Worm (Caenorhabditis elegans) whole organism, L1 larva: Measurements from ENCODE around the gene T09A5.5.

Experiments
- aha-1 ChIP-seq: fragments of 150-350 bp; optimal IDR thresholded peaks from 2 replicates; lab custom pipeline; 2014; ENCODE audit warnings: missing biosample characterization, missing genetic modification characterization
- efl-1 ChIP-seq, 4 experiments: fragments of 150-350 bp; optimal IDR thresholded peaks in 3 of 4; peaks in 1 of 4; 1 replicate in 1 of 4; 2 replicates in 3 of 4; lab custom pipeline; 2014; ENCODE audit warnings: missing biosample characterization in 2 of 4, missing genetic modification characterization in 2 of 4, missing genetic modification reagents in 2 of 4
- elt-3 ChIP-seq, 6 experiments: fragments of 150-350 bp in 1 of 6; sonication (generic microtip); optimal IDR thresholded peaks; 2 replicates each; lab custom pipeline; 2017 to 2018; ENCODE audit warnings: missing biosample characterization in 6 of 6, missing genetic modification characterization in 6 of 6, inconsistent platforms in 1 of 6
- jun-1 ChIP-seq: fragments of 150-350 bp; optimal IDR thresholded peaks from 2 replicates; lab custom pipeline; 2014; ENCODE audit warnings: missing biosample characterization, missing genetic modification reagents, missing genetic modification characterization
- lin-13 ChIP-seq: fragments of 150-350 bp; optimal IDR thresholded peaks from 2 replicates; lab custom pipeline; 2014; ENCODE audit warnings: missing biosample characterization, missing genetic modification reagents, missing genetic modification characterization
- lin-15B ChIP-seq: fragments of 150-350 bp; sonication (generic microtip); optimal IDR thresholded peaks from 3 replicates; lab custom pipeline; 2014; ENCODE audit warnings: missing biosample characterization, missing genetic modification characterization
- nhr-77 ChIP-seq: fragments of 150-350 bp; optimal IDR thresholded peaks from 2 replicates; lab custom pipeline; 2014; ENCODE audit warnings: missing biosample characterization, missing genetic modification characterization
- sptf-1 ChIP-seq: fragments of 150-350 bp; optimal IDR thresholded peaks from 2 replicates; lab custom pipeline; 2014; ENCODE audit warnings: missing biosample characterization, missing genetic modification characterization
- tbx-2 ChIP-seq: sonication (generic microtip); optimal IDR thresholded peaks from 2 replicates; lab custom pipeline; 2016; ENCODE audit warnings: missing genetic modification characterization, missing compliant biosample characterization
- unc-62 ChIP-seq: fragments of 150-350 bp; optimal IDR thresholded peaks from 2 replicates; lab custom pipeline; 2014; ENCODE audit warnings: missing biosample characterization, missing genetic modification reagents, missing genetic modification characterization
- zag-1 ChIP-seq: fragments of 150-350 bp; optimal IDR thresholded peaks from 2 replicates; lab custom pipeline; 2014; ENCODE audit warnings: missing biosample characterization, missing genetic modification characterization
- ztf-11 ChIP-seq, 2 experiments: sonication (generic microtip); optimal IDR thresholded peaks; 2 replicates each; lab custom pipeline; 2016 to 2017; ENCODE audit warnings: missing genetic modification characterization in 2 of 2, missing biosample characterization in 1 of 2, missing compliant biosample characterization in 1 of 2

- TF ChIP-seq jun-1, result no peak
- no peak for TF ChIP-seq lin-13
- TF ChIP-seq tbx-2 (tag; lab: Kevin White, UChicago), result no peak
- TF ChIP-seq ztf-11 (tag; optimal IDR thresholded peaks at IDR 0.05; lab: Kevin White, UChicago), result no peak
- TF ChIP-seq sptf-1, result no peak
- no peak for TF ChIP-seq nhr-77
- TF ChIP-seq lin-15B, result no peak
- TF ChIP-seq elt-3 (tag; optimal IDR thresholded peaks at IDR 0.05; lab: Kevin White, UChicago), result no peak
- TF ChIP-seq efl-1 (optimal IDR thresholded peaks at IDR 0.05; lab: Kevin White, UChicago), result peak; percentile 21 to 64
- peak; percentile 72 to 93 for TF ChIP-seq efl-1 (GFP tag; optimal IDR thresholded peaks at IDR 0.05 in 1 of 2; lab: Kevin White, UChicago)
- no peak for TF ChIP-seq unc-62 (GFP tag; lab: Kevin White, UChicago)
- no peak for TF ChIP-seq aha-1 (tag; lab: Kevin White, UChicago)
- TF ChIP-seq zag-1 (tag; lab: Kevin White, UChicago), result no peak
These were observed 37.3 kb downstream of the T09A5.5 start, which contains the start of gene cki-2 for ce11 chrII:7816163-7816776.
